Worm (Caenorhabditis elegans) whole organism, L1 larva: ENCODE results near the gene R09E10.8.

Source experiments
- aha-1 ChIP-seq: fragments of 150-350 bp; optimal IDR thresholded peaks from 2 replicates; lab custom pipeline; 2014; ENCODE audit warnings: missing biosample characterization, missing genetic modification characterization
- ama-1 ChIP-seq: fragments of 150-350 bp; optimal IDR thresholded peaks from 2 replicates; lab custom pipeline; 2014
- blmp-1 ChIP-seq: fragments of 150-350 bp; optimal IDR thresholded peaks from 2 replicates; lab custom pipeline; 2014; ENCODE audit warnings: missing biosample characterization, missing genetic modification characterization
- ceh-8 ChIP-seq: fragments of 200-800 bp; sonication (Bioruptor generic); optimal IDR thresholded peaks from 2 replicates; lab custom pipeline; 2018; ENCODE audit warnings: mild to moderate bottlenecking, missing genetic modification characterization, moderate library complexity, missing compliant biosample characterization
- ceh-82 ChIP-seq, 3 experiments: fragments of 150-350 bp in 1 of 3; sonication (generic microtip) in 2 of 3; optimal IDR thresholded peaks; 2 replicates each; lab custom pipeline; 2014 to 2017; ENCODE audit warnings: missing biosample characterization in 3 of 3, missing genetic modification characterization in 3 of 3
- ceh-88 ChIP-seq: fragments of 200-800 bp; sonication (Bioruptor generic); IDR thresholded peaks from 2 replicates; pipeline ENCODE4 v1.3.6; 2022; ENCODE audit warnings: missing genetic modification characterization, missing compliant biosample characterization
- ceh-90 ChIP-seq: sonication (generic microtip); optimal IDR thresholded peaks from 2 replicates; lab custom pipeline; 2016; ENCODE audit warnings: missing genetic modification characterization, missing compliant biosample characterization
- ces-1 ChIP-seq: fragments of 150-350 bp; optimal IDR thresholded peaks from 2 replicates; lab custom pipeline; 2014; ENCODE audit warnings: missing biosample characterization, missing genetic modification reagents, missing genetic modification characterization
- efl-1 ChIP-seq, 4 experiments: fragments of 150-350 bp; optimal IDR thresholded peaks in 3 of 4; peaks in 1 of 4; 1 replicate in 1 of 4; 2 replicates in 3 of 4; lab custom pipeline; 2014; ENCODE audit warnings: missing biosample characterization in 2 of 4, missing genetic modification characterization in 2 of 4, missing genetic modification reagents in 2 of 4
- egl-13 ChIP-seq: sonication (generic microtip); optimal IDR thresholded peaks from 2 replicates; lab custom pipeline; 2016; ENCODE audit warnings: missing genotype, missing genetic modification reagents, missing genetic modification characterization, missing compliant biosample characterization
- fkh-10 ChIP-seq: sonication (generic microtip); optimal IDR thresholded peaks from 2 replicates; lab custom pipeline; 2017; ENCODE audit warnings: missing biosample characterization, missing genetic modification reagents, missing genetic modification characterization
- fkh-4 ChIP-seq: sonication (generic microtip); optimal IDR thresholded peaks from 2 replicates; lab custom pipeline; 2016; ENCODE audit warnings: missing compliant biosample characterization, missing genetic modification characterization, borderline replicate concordance
- fkh-8 ChIP-seq: sonication (generic microtip); optimal IDR thresholded peaks from 2 replicates; lab custom pipeline; 2016; ENCODE audit warnings: mild to moderate bottlenecking, missing genetic modification characterization, missing compliant biosample characterization
- fos-1 ChIP-seq: fragments of 150-350 bp; optimal IDR thresholded peaks from 2 replicates; lab custom pipeline; 2014; ENCODE audit warnings: missing biosample characterization, missing genetic modification characterization
- grh-1 ChIP-seq: fragments of 200-800 bp; sonication (Bioruptor generic); IDR thresholded peaks from 2 replicates; pipeline ENCODE4 v1.3.6; 2022; ENCODE audit warnings: missing genetic modification reagents, missing genetic modification characterization, missing compliant biosample characterization
- hlh-17 ChIP-seq: fragments of 200-800 bp; sonication (Bioruptor generic); optimal IDR thresholded peaks from 2 replicates; lab custom pipeline; 2018; ENCODE audit warnings: missing genetic modification characterization, mild to moderate bottlenecking, missing compliant biosample characterization, moderate library complexity, borderline replicate concordance
- hlh-4 ChIP-seq: sonication (generic microtip); optimal IDR thresholded peaks from 2 replicates; lab custom pipeline; 2016; ENCODE audit warnings: mild to moderate bottlenecking, missing genetic modification characterization, missing compliant biosample characterization
- hpl-2 ChIP-seq: fragments of 150-350 bp; optimal IDR thresholded peaks from 2 replicates; lab custom pipeline; 2014; ENCODE audit warnings: missing biosample characterization, missing genetic modification reagents, missing genetic modification characterization
- isw-1 ChIP-seq: fragments of 200-800 bp; sonication (Bioruptor generic); IDR thresholded peaks from 2 replicates; pipeline ENCODE4 v1.3.6; 2022; ENCODE audit warnings: missing genetic modification characterization, missing compliant biosample characterization
- lin-14 ChIP-seq: fragments of 200-800 bp; sonication (Bioruptor generic); optimal IDR thresholded peaks from 2 replicates; lab custom pipeline; 2018; ENCODE audit warnings: mild to moderate bottlenecking, missing genetic modification characterization, moderate library complexity, missing compliant biosample characterization
- lin-39 ChIP-seq: fragments of 150-350 bp; optimal IDR thresholded peaks from 2 replicates; lab custom pipeline; 2014; ENCODE audit warnings: missing biosample characterization, missing genetic modification reagents, missing genetic modification characterization
- lir-3 ChIP-seq: sonication (generic microtip); optimal IDR thresholded peaks from 2 replicates; lab custom pipeline; 2016; ENCODE audit warnings: mild to moderate bottlenecking, missing genetic modification characterization, moderate library complexity, missing compliant biosample characterization; ENCODE audit not compliant: poor library complexity
- mep-1 ChIP-seq: fragments of 150-350 bp; optimal IDR thresholded peaks from 2 replicates; lab custom pipeline; 2014; ENCODE audit warnings: missing biosample characterization, missing genetic modification characterization
- nhr-71 ChIP-seq: sonication (generic microtip); optimal IDR thresholded peaks from 2 replicates; lab custom pipeline; 2016; ENCODE audit warnings: mild to moderate bottlenecking, missing genetic modification characterization, moderate library complexity, missing compliant biosample characterization
- nhr-76 ChIP-seq: sonication (generic microtip); optimal IDR thresholded peaks from 2 replicates; lab custom pipeline; 2017; ENCODE audit warnings: missing biosample characterization, missing genetic modification characterization
- nhr-77 ChIP-seq: fragments of 150-350 bp; optimal IDR thresholded peaks from 2 replicates; lab custom pipeline; 2014; ENCODE audit warnings: missing biosample characterization, missing genetic modification characterization
- pax-3 ChIP-seq: fragments of 200-800 bp; sonication (Bioruptor generic); optimal IDR thresholded peaks from 2 replicates; lab custom pipeline; 2018; ENCODE audit warnings: mild to moderate bottlenecking, missing genetic modification characterization, moderate library complexity, missing compliant biosample characterization
- pqm-1 ChIP-seq: sonication (generic microtip); optimal IDR thresholded peaks from 3 replicates; lab custom pipeline; 2017; ENCODE audit warnings: missing biosample characterization, missing genetic modification characterization
- skn-1 ChIP-seq: fragments of 150-350 bp; optimal IDR thresholded peaks from 2 replicates; lab custom pipeline; 2014; ENCODE audit warnings: missing biosample characterization, missing genetic modification characterization
- snpc-4 ChIP-seq: fragments of 150-350 bp; optimal IDR thresholded peaks from 2 replicates; lab custom pipeline; 2014; ENCODE audit warnings: missing biosample characterization, missing genetic modification characterization
- snu-23 ChIP-seq: sonication (generic microtip); optimal IDR thresholded peaks from 2 replicates; lab custom pipeline; 2016; ENCODE audit warnings: missing genetic modification characterization, missing compliant biosample characterization
- sptf-1 ChIP-seq: fragments of 150-350 bp; optimal IDR thresholded peaks from 2 replicates; lab custom pipeline; 2014; ENCODE audit warnings: missing biosample characterization, missing genetic modification characterization
- unc-130 ChIP-seq: fragments of 150-350 bp; optimal IDR thresholded peaks from 2 replicates; lab custom pipeline; 2017; ENCODE audit warnings: missing biosample characterization, missing genetic modification characterization, inconsistent platforms
- unc-30 ChIP-seq: sonication (generic microtip); optimal IDR thresholded peaks from 2 replicates; lab custom pipeline; 2017; ENCODE audit warnings: missing biosample characterization, missing genetic modification characterization
- vab-15 ChIP-seq: sonication (generic microtip); optimal IDR thresholded peaks from 2 replicates; lab custom pipeline; 2017; ENCODE audit warnings: missing genotype, mild to moderate bottlenecking, missing genetic modification characterization, missing compliant biosample characterization
- xbp-1 ChIP-seq: sonication (generic microtip); optimal IDR thresholded peaks from 2 replicates; lab custom pipeline; 2016; ENCODE audit warnings: missing genetic modification characterization, missing compliant biosample characterization
- zag-1 ChIP-seq: fragments of 150-350 bp; optimal IDR thresholded peaks from 2 replicates; lab custom pipeline; 2014; ENCODE audit warnings: missing biosample characterization, missing genetic modification characterization
- zip-4 ChIP-seq: fragments of 200-800 bp; sonication (Bioruptor generic); optimal IDR thresholded peaks from 2 replicates; lab custom pipeline; 2018; ENCODE audit warnings: mild to moderate bottlenecking, missing genetic modification characterization, moderate library complexity, missing compliant biosample characterization
- ztf-11 ChIP-seq, 2 experiments: sonication (generic microtip); optimal IDR thresholded peaks; 2 replicates each; lab custom pipeline; 2016 to 2017; ENCODE audit warnings: missing genetic modification characterization in 2 of 2, missing biosample characterization in 1 of 2, missing compliant biosample characterization in 1 of 2

The R09E10.8 gene

ce11 chrIV:10318199-10318598 lies 8.0 kb upstream of the R09E10.8 start, which contains the start of gene R09E10.2:
Gene R09E10.2 (minus strand): TSS chrIV:10318299.
- TF ChIP-seq zag-1 (tag; lab: Kevin White, UChicago) = no peak
- no peak for TF ChIP-seq ama-1
- TF ChIP-seq hpl-2 (GFP tag; lab: Kevin White, UChicago) = no peak
- no peak for TF ChIP-seq nhr-71
- TF ChIP-seq ztf-11 (tag; optimal IDR thresholded peaks at IDR 0.05; lab: Kevin White, UChicago) = no peak

ce11 chrIV:10313565-10313964 lies 3.3 kb upstream of the R09E10.8 start, which contains the start of gene acs-18:
Gene acs-18 (minus strand): TSS chrIV:10313665.
- no peak for TF ChIP-seq ceh-82 (tag; optimal IDR thresholded peaks at IDR 0.05; lab: Kevin White, UChicago)
- TF ChIP-seq lir-3 (tag; lab: Kevin White, UChicago) = no peak
- no peak for TF ChIP-seq fkh-4
- TF ChIP-seq xbp-1 (tag; lab: Kevin White, UChicago) = no peak
- TF ChIP-seq fos-1 = no peak
- no peak for TF ChIP-seq nhr-76
- TF ChIP-seq ceh-8 (GFP tag; lab: Kevin White, UChicago) = no peak

ce11 chrIV:10311115-10311514 lies 886 bp upstream of the R09E10.8 start:
- TF ChIP-seq vab-15 = no peak
- TF ChIP-seq efl-1 (optimal IDR thresholded peaks at IDR 0.05; lab: Kevin White, UChicago) = no peak
- TF ChIP-seq efl-1 (GFP tag; optimal IDR thresholded peaks at IDR 0.05 in 1 of 2; lab: Kevin White, UChicago) = peak in 1 of 2 experiments; percentile 67

DNA sequence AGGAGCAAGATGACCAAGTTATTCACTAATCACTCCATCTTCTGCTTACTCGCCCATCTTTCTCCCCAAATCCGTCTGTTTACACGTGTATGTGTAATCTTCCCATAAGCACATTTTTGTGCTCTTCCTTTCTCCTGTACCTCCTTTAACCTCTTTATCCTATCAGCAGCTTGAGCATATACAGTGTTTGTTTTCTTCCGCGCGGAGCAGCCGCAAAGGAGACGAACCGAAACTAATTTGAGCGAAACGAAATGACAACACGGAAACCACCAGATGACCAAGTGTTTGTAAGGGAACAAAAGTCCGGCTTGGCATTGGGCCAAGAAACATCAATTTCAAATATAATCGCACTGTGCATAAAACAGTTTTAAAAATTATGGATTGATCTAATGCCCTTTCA lies 5.8 kb downstream of the R09E10.8 start:
- TF ChIP-seq zip-4 (GFP tag; lab: Kevin White, UChicago) (no peak), ceh-88 (GFP tag; lab: Robert Waterston, UW) (no peak), aha-1 (tag; lab: Kevin White, UChicago) (no peak), lin-39 (tag; lab: Kevin White, UChicago) (no peak), pqm-1 (no peak), blmp-1 (tag; lab: Kevin White, UChicago) (no peak), fkh-8 (tag; lab: Kevin White, UChicago) (no peak), mep-1 (tag; lab: Kevin White, UChicago) (no peak), lin-14 (GFP tag; lab: Kevin White, UChicago) (no peak), snpc-4 (tag; lab: Kevin White, UChicago) (no peak), ztf-11 (tag; optimal IDR thresholded peaks at IDR 0.05; lab: Kevin White, UChicago) (no peak), unc-30 (tag; lab: Kevin White, UChicago) (no peak), skn-1 (tag; lab: Kevin White, UChicago) (no peak), ces-1 (GFP tag; lab: Kevin White, UChicago) (no peak), nhr-77 (tag; lab: Kevin White, UChicago) (no peak), grh-1 (GFP tag; lab: Robert Waterston, UW) (no peak), fkh-10 (GFP tag; lab: Kevin White, UChicago) (no peak)
- TF ChIP-seq, all 84 proteins: peak for 0

DNA sequence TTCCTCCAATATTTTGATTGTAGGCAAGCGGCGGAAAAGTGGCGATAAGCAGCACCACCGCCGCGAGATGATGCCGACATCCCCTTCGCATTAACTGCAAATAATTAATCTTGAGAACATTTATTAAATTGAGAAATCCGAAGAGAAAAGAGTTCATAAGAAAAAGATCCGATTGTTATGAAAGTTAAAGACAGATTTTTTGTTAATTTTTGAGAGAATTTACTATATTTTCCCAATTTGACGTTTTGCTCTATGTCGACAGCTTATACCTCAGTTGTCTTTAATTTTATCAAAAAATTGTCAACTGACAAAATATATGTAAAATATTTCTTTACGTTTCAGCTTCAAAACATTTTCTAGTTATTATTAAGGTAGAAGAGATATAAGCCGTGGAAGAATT lies 8.0 kb downstream of the R09E10.8 start, which contains the start of gene R09E10.5:
R09E10.5 (minus strand) TSS at position 101 of the 400 bp plus-strand sequence.
- TF ChIP-seq sptf-1 (tag; lab: Kevin White, UChicago) (no peak), unc-130 (tag; lab: Kevin White, UChicago) (no peak), snu-23 (GFP tag; lab: Kevin White, UChicago) (no peak), lir-3 (tag; lab: Kevin White, UChicago) (no peak), pax-3 (tag; lab: Kevin White, UChicago) (no peak), isw-1 (GFP tag; lab: Robert Waterston, UW) (no peak), ceh-8 (GFP tag; lab: Kevin White, UChicago) (no peak), egl-13 (tag; lab: Kevin White, UChicago) (no peak), hlh-17 (GFP tag; lab: Kevin White, UChicago) (no peak), zip-4 (GFP tag; lab: Kevin White, UChicago) (no peak), hlh-4 (no peak), snpc-4 (tag; lab: Kevin White, UChicago) (no peak), fkh-10 (GFP tag; lab: Kevin White, UChicago) (no peak), vab-15 (no peak), ztf-11 (tag; optimal IDR thresholded peaks at IDR 0.05; lab: Kevin White, UChicago) (no peak), ceh-90 (tag; lab: Kevin White, UChicago) (no peak)
